Worm (Caenorhabditis elegans) whole organism, midembryonic: ENCODE measurements around the gene F22H10.6.

Experiments used
- T22C8.4 ChIP-seq: fragments of 200-800 bp; sonication (Bioruptor generic); IDR thresholded peaks from 2 replicates; pipeline ENCODE4 v1.3.6; 2022; ENCODE audit warnings: missing genetic modification characterization, missing compliant biosample characterization
- ref-1 ChIP-seq: fragments of 200-800 bp; sonication (Bioruptor generic); conservative IDR thresholded peaks from 2 replicates; pipeline ENCODE4 v1.3.6; 2022; ENCODE audit warnings: missing genetic modification reagents, missing genetic modification characterization, missing compliant biosample characterization
- tab-1 ChIP-seq: fragments of 200-800 bp; sonication (Bioruptor generic); IDR thresholded peaks from 2 replicates; pipeline ENCODE4 v1.3.6; 2022; ENCODE audit warnings: missing genetic modification characterization, missing compliant biosample characterization
- ztf-23 ChIP-seq: fragments of 200-800 bp; sonication (Bioruptor generic); IDR thresholded peaks from 2 replicates; pipeline ENCODE4 v1.3.6; 2022; ENCODE audit warnings: missing genetic modification reagents, missing genetic modification characterization, missing compliant biosample characterization
- ztf-29 ChIP-seq: fragments of 200-800 bp; sonication (Bioruptor generic); IDR thresholded peaks from 2 replicates; pipeline ENCODE4 v1.3.6; 2022; ENCODE audit warnings: missing genetic modification reagents, missing genetic modification characterization, missing compliant biosample characterization

DNA sequence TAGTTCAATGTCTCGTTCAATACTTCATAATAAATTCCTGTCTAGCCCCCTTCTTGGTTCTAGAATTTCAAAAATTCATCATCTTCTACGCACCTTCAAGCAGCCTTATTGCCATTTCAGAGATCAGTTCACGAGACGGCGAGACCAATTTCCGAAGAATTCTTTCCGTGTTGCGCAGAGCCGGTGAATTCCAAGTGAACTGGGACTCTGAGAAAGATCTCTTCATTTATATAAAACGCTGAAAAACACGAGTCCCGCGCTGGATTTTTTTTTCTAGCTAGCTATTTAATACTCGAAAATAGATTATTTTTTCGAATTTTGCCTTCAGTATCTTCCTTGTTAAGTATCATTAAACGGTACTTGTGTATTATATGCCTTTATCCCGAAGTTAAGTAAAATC is 40.0 kb upstream of the F22H10.6 start:
- TF ChIP-seq ztf-29 (GFP tag; lab: Robert Waterston, UW) (no peak), tab-1 (GFP tag; lab: Robert Waterston, UW) (no peak), T22C8.4 (GFP tag; lab: Robert Waterston, UW) (no peak), ref-1 (GFP tag; lab: Robert Waterston, UW) (no peak), ztf-23 (no peak)
